Worm (Caenorhabditis elegans): Measurements from ENCODE around the gene mboa-3.

DNA sequence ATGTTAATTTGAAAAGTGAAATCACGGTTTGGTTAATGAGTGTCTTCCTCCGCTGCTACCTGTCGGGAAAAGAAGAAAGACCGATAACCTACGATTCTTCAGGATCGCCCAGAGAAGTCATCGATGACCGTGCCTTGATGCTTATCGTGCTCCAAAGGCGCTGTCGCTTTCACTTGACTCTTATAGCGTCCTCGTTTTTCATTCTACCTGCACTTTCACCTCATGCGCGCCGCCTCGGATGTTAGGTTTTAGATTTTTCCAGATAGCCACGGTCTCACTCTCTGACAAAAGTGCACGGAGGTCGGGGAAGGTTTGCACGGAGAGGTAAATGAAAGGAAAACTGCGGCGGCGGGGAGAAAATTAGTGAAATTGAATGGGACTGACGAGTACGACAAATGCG, 33.8 kb downstream of the mboa-3 start:
- TF ChIP-seq T22C8.4 (GFP tag; IDR thresholded peaks at IDR 0.05) = no peak
- TF ChIP-seq med-1 (GFP tag; optimal IDR thresholded peaks at IDR 0.05; ENCODE audit: insufficient read depth) = no peak
- TF ChIP-seq ztf-23 (GFP tag; IDR thresholded peaks at IDR 0.05) = no peak
- no peak for TF ChIP-seq tab-1 (GFP tag; IDR thresholded peaks at IDR 0.05)
- no peak for TF ChIP-seq flt-1 (GFP tag; IDR thresholded peaks at IDR 0.05)
- TF ChIP-seq cog-1 (tag; optimal IDR thresholded peaks at IDR 0.05) = no peak
